Fruit fly (Drosophila melanogaster): ENCODE data around the gene ScsbetaG.
A peak's percentile ranks its signal among the peaks of the same experiment; 100 is the strongest.

- TF ChIP-seq N (GFP tag; optimal IDR thresholded peaks at IDR 0.05) (no peak), HLH106 (tag; optimal IDR thresholded peaks at IDR 0.05) (no peak), br (GFP tag; optimal IDR thresholded peaks at IDR 0.05) (no peak), psq (GFP tag; optimal IDR thresholded peaks at IDR 0.05) (no peak), pan (optimal IDR thresholded peaks at IDR 0.05) (no peak), Jra (GFP tag; optimal IDR thresholded peaks at IDR 0.05) (no peak), h (GFP tag; optimal IDR thresholded peaks at IDR 0.05) (no peak), sage (GFP tag; optimal IDR thresholded peaks at IDR 0.05) (no peak), Rel (GFP tag; optimal IDR thresholded peaks at IDR 0.05) (no peak), Rel (tag; optimal IDR thresholded peaks at IDR 0.05) (peak; percentile 82), CG9705 (GFP tag; optimal IDR thresholded peaks at IDR 0.05) (no peak), OdsH (GFP tag; optimal IDR thresholded peaks at IDR 0.05) (no peak), Abd-B (GFP tag; optimal IDR thresholded peaks at IDR 0.05) (no peak)
Observed at dm6 chr3L:5580490-5581116, 17.1 kb upstream of the ScsbetaG start.

Data from whole organism, wandering third instar larva.